Fruit fly (Drosophila melanogaster) whole organism, adult: Measurements from ENCODE around the gene Hipk.

Source experiments
- Mnt ChIP-seq: fragments of 200-800 bp; sonication (Bioruptor generic); optimal IDR thresholded peaks from 2 replicates; lab custom pipeline; 2016; ENCODE audit warnings: missing biosample characterization, mild to moderate bottlenecking, missing genetic modification characterization
- cnc ChIP-seq, 2 experiments: fragments of >200 bp; optimal IDR thresholded peaks; 2 replicates each; lab custom pipeline; 2017

dm6 chr3L:601104-601503 is 58.2 kb downstream of the Hipk start:
- TF ChIP-seq cnc (optimal IDR thresholded peaks at IDR 0.05; lab: Kevin White, UChicago) (no peak), Mnt (no peak)
